Worm (Caenorhabditis elegans): Measurements from ENCODE around the gene dmd-4.

The dmd-4 gene

ce11 chrX:14851904-14852303, 9.7 kb downstream of the dmd-4 start:
- no peak for TF ChIP-seq T22C8.4 (GFP tag; IDR thresholded peaks at IDR 0.05)
- no peak for TF ChIP-seq klf-2 (GFP tag; conservative IDR thresholded peaks at IDR 0.05)
- TF ChIP-seq tab-1 (GFP tag; IDR thresholded peaks at IDR 0.05): no peak

- TF ChIP-seq ztf-23 (GFP tag; IDR thresholded peaks at IDR 0.05) (no peak), T22C8.4 (GFP tag; IDR thresholded peaks at IDR 0.05) (no peak), cog-1 (tag; optimal IDR thresholded peaks at IDR 0.05) (no peak), flt-1 (GFP tag; IDR thresholded peaks at IDR 0.05) (no peak), ref-1 (GFP tag; conservative IDR thresholded peaks at IDR 0.05) (no peak), med-1 (GFP tag; optimal IDR thresholded peaks at IDR 0.05; ENCODE audit: insufficient read depth) (no peak), tab-1 (GFP tag; IDR thresholded peaks at IDR 0.05) (no peak)
These were observed 12.6 kb downstream of the dmd-4 start, which contains the start of gene acd-3 for ce11 chrX:14849054-14849453. acd-3 (plus strand) TSS chrX:14849275.

- TF ChIP-seq ref-1 (GFP tag; conservative IDR thresholded peaks at IDR 0.05): no peak
- no peak for TF ChIP-seq T22C8.4 (GFP tag; IDR thresholded peaks at IDR 0.05)
- no peak for TF ChIP-seq tab-1 (GFP tag; IDR thresholded peaks at IDR 0.05)
- no peak for TF ChIP-seq ztf-23 (GFP tag; IDR thresholded peaks at IDR 0.05)
These were observed 16.0 kb downstream of the dmd-4 start, which contains the start of gene egrh-1 for ce11 chrX:14845637-14846036. egrh-1 (plus strand) TSS chrX:14845937.

- TF ChIP-seq ztf-23 (GFP tag; IDR thresholded peaks at IDR 0.05) (no peak), cog-1 (tag; optimal IDR thresholded peaks at IDR 0.05) (no peak), T22C8.4 (GFP tag; IDR thresholded peaks at IDR 0.05) (no peak), flt-1 (GFP tag; IDR thresholded peaks at IDR 0.05) (no peak), tab-1 (GFP tag; IDR thresholded peaks at IDR 0.05) (no peak), ztf-29 (GFP tag; IDR thresholded peaks at IDR 0.05) (no peak), med-1 (GFP tag; optimal IDR thresholded peaks at IDR 0.05; ENCODE audit: insufficient read depth) (no peak), ref-1 (GFP tag; conservative IDR thresholded peaks at IDR 0.05) (no peak), klf-2 (GFP tag; conservative IDR thresholded peaks at IDR 0.05) (no peak)
These were observed 17.2 kb downstream of the dmd-4 start for ce11 chrX:14844481-14844880.

ce11 chrX:14842846-14843369, 18.7 kb downstream of the dmd-4 start:
- TF ChIP-seq tab-1 (GFP tag; IDR thresholded peaks at IDR 0.05): no peak
- no peak for TF ChIP-seq med-1 (GFP tag; optimal IDR thresholded peaks at IDR 0.05; ENCODE audit: insufficient read depth)
- TF ChIP-seq ztf-23 (GFP tag; IDR thresholded peaks at IDR 0.05): no peak
- TF ChIP-seq flt-1 (GFP tag; IDR thresholded peaks at IDR 0.05): no peak
- no peak for TF ChIP-seq ztf-29 (GFP tag; IDR thresholded peaks at IDR 0.05)
- TF ChIP-seq cog-1 (tag; optimal IDR thresholded peaks at IDR 0.05): no peak
- no peak for TF ChIP-seq ref-1 (GFP tag; conservative IDR thresholded peaks at IDR 0.05)
- TF ChIP-seq T22C8.4 (GFP tag; IDR thresholded peaks at IDR 0.05): no peak
- no peak for TF ChIP-seq klf-2 (GFP tag; conservative IDR thresholded peaks at IDR 0.05)

ce11 chrX:14841030-14841429, 20.6 kb downstream of the dmd-4 start:
- TF ChIP-seq ztf-23 (GFP tag; IDR thresholded peaks at IDR 0.05) (0 out of 2 replicates have a peak, but pooled peaks have one; percentile 42), cog-1 (tag; optimal IDR thresholded peaks at IDR 0.05) (peak; percentile 75), ztf-29 (GFP tag; IDR thresholded peaks at IDR 0.05) (0 out of 2 replicates have a peak, but pooled peaks have one; percentile 7), flt-1 (GFP tag; IDR thresholded peaks at IDR 0.05) (peak; percentile 47; the same call in 1 of the 2 replicates), med-1 (GFP tag; optimal IDR thresholded peaks at IDR 0.05; ENCODE audit: insufficient read depth) (no peak), T22C8.4 (GFP tag; IDR thresholded peaks at IDR 0.05) (no peak), klf-2 (GFP tag; conservative IDR thresholded peaks at IDR 0.05) (no peak), ref-1 (GFP tag; conservative IDR thresholded peaks at IDR 0.05) (no peak)

ce11 chrX:14838339-14838738, 23.3 kb downstream of the dmd-4 start:
- no peak for TF ChIP-seq T22C8.4 (GFP tag; IDR thresholded peaks at IDR 0.05)
- TF ChIP-seq med-1 (GFP tag; optimal IDR thresholded peaks at IDR 0.05; ENCODE audit: insufficient read depth): no peak
- TF ChIP-seq ztf-23 (GFP tag; IDR thresholded peaks at IDR 0.05): no peak
- TF ChIP-seq tab-1 (GFP tag; IDR thresholded peaks at IDR 0.05): no peak
- TF ChIP-seq klf-2 (GFP tag; conservative IDR thresholded peaks at IDR 0.05): no peak
- no peak for TF ChIP-seq flt-1 (GFP tag; IDR thresholded peaks at IDR 0.05)
- no peak for TF ChIP-seq ztf-29 (GFP tag; IDR thresholded peaks at IDR 0.05)
- TF ChIP-seq ref-1 (GFP tag; conservative IDR thresholded peaks at IDR 0.05): no peak
- TF ChIP-seq cog-1 (tag; optimal IDR thresholded peaks at IDR 0.05): no peak

- no peak for TF ChIP-seq ref-1 (GFP tag; conservative IDR thresholded peaks at IDR 0.05)
- TF ChIP-seq tab-1 (GFP tag; IDR thresholded peaks at IDR 0.05): no peak
- no peak for TF ChIP-seq cog-1 (tag; optimal IDR thresholded peaks at IDR 0.05)
- no peak for TF ChIP-seq flt-1 (GFP tag; IDR thresholded peaks at IDR 0.05)
- no peak for TF ChIP-seq ztf-29 (GFP tag; IDR thresholded peaks at IDR 0.05)
- no peak for TF ChIP-seq T22C8.4 (GFP tag; IDR thresholded peaks at IDR 0.05)
- no peak for TF ChIP-seq klf-2 (GFP tag; conservative IDR thresholded peaks at IDR 0.05)
These were observed 30.1 kb downstream of the dmd-4 start, which contains the start of gene dpf-2 for ce11 chrX:14831531-14831930. dpf-2 (plus strand) TSS chrX:14831831.

ce11 chrX:14828766-14829165, 32.9 kb downstream of the dmd-4 start:
- no peak for TF ChIP-seq med-1 (GFP tag; optimal IDR thresholded peaks at IDR 0.05; ENCODE audit: insufficient read depth)
- no peak for TF ChIP-seq klf-2 (GFP tag; conservative IDR thresholded peaks at IDR 0.05)
- no peak for TF ChIP-seq ref-1 (GFP tag; conservative IDR thresholded peaks at IDR 0.05)
- TF ChIP-seq ztf-29 (GFP tag; IDR thresholded peaks at IDR 0.05): no peak
- no peak for TF ChIP-seq flt-1 (GFP tag; IDR thresholded peaks at IDR 0.05)
- TF ChIP-seq ztf-23 (GFP tag; IDR thresholded peaks at IDR 0.05): no peak
- TF ChIP-seq tab-1 (GFP tag; IDR thresholded peaks at IDR 0.05): no peak
- TF ChIP-seq T22C8.4 (GFP tag; IDR thresholded peaks at IDR 0.05): no peak
- no peak for TF ChIP-seq cog-1 (tag; optimal IDR thresholded peaks at IDR 0.05)

ce11 chrX:14824490-14825050, 37.1 kb downstream of the dmd-4 start, which contains the start of gene mbk-1:
mbk-1 (minus strand) TSS chrX:14824540.
- TF ChIP-seq cog-1 (tag; optimal IDR thresholded peaks at IDR 0.05) (peak; percentile 65), T22C8.4 (GFP tag; IDR thresholded peaks at IDR 0.05) (no peak)
